Fruit fly (Drosophila melanogaster) whole organism, embryonic: ENCODE results near the gene CG7512.

Experiments used
- B-H2 ChIP-seq: fragments of 200-800 bp; sonication (Bioruptor generic); optimal IDR thresholded peaks from 2 replicates; lab custom pipeline; 2018; ENCODE audit warnings: missing biosample characterization, mild to moderate bottlenecking, missing genetic modification characterization
- Blimp-1 ChIP-seq: fragments of 200-800 bp; sonication (Bioruptor generic); optimal IDR thresholded peaks from 3 replicates; lab custom pipeline; 2018; ENCODE audit warnings: missing biosample characterization, missing genetic modification characterization, mild to moderate bottlenecking, moderate library complexity, missing genetic modification reagents
- CG11093 ChIP-seq: fragments of 200-800 bp; sonication (Bioruptor generic); IDR thresholded peaks from 3 replicates; pipeline ENCODE4 v1.3.6; 2022; ENCODE audit warnings: missing biosample characterization, missing genetic modification characterization
- CG12219 ChIP-seq: fragments of 200-800 bp; sonication (Bioruptor generic); optimal IDR thresholded peaks from 3 replicates; lab custom pipeline; 2018; ENCODE audit warnings: missing biosample characterization, mild to moderate bottlenecking, missing genetic modification characterization
- CG1233 ChIP-seq: fragments of 200-800 bp; sonication (Bioruptor generic); optimal IDR thresholded peaks from 4 replicates; lab custom pipeline; 2018; ENCODE audit warnings: missing biosample characterization, mild to moderate bottlenecking, missing genetic modification characterization
- CG13123 ChIP-seq: fragments of 200-800 bp; sonication (Bioruptor generic); optimal IDR thresholded peaks from 2 replicates; lab custom pipeline; 2016; ENCODE audit warnings: missing biosample characterization, missing genetic modification characterization
- CG13775 ChIP-seq: fragments of 200-800 bp; sonication (Bioruptor generic); optimal IDR thresholded peaks from 3 replicates; lab custom pipeline; 2017; ENCODE audit warnings: missing biosample characterization, mild to moderate bottlenecking, missing genetic modification characterization
- CG17328 ChIP-seq: fragments of 200-800 bp; sonication (Bioruptor generic); IDR thresholded peaks from 2 replicates; pipeline ENCODE4 v1.3.6; 2022; ENCODE audit warnings: missing biosample characterization, missing genetic modification characterization
- CG17359 ChIP-seq: fragments of 200-800 bp; sonication (Bioruptor generic); optimal IDR thresholded peaks from 3 replicates; lab custom pipeline; 2018; ENCODE audit warnings: missing biosample characterization, mild to moderate bottlenecking, missing genetic modification characterization, moderate library complexity
- CG1832 ChIP-seq: fragments of 200-800 bp; sonication (Bioruptor generic); optimal IDR thresholded peaks from 2 replicates; lab custom pipeline; 2017; ENCODE audit warnings: missing biosample characterization, mild to moderate bottlenecking, missing genetic modification characterization, inconsistent platforms
- CG18764 ChIP-seq: fragments of 200-800 bp; sonication (Bioruptor generic); optimal IDR thresholded peaks from 3 replicates; lab custom pipeline; 2016; ENCODE audit warnings: missing biosample characterization, missing genetic modification characterization
- CG2199 ChIP-seq: fragments of 200-800 bp; sonication (Bioruptor generic); IDR thresholded peaks from 3 replicates; pipeline ENCODE4 v1.3.6; 2022; ENCODE audit warnings: missing biosample characterization, missing genetic modification characterization
- CG2875 ChIP-seq: fragments of 200-800 bp; sonication (Bioruptor generic); optimal IDR thresholded peaks from 2 replicates; lab custom pipeline; 2017; ENCODE audit warnings: missing biosample characterization, mild to moderate bottlenecking, missing genetic modification characterization, missing genetic modification reagents
- CG32532 ChIP-seq: fragments of 200-800 bp; sonication (Bioruptor generic); IDR thresholded peaks from 2 replicates; pipeline ENCODE4 v1.3.6; 2022; ENCODE audit warnings: missing biosample characterization, missing genetic modification characterization
- CG3838 ChIP-seq: fragments of 200-800 bp; sonication (Bioruptor generic); optimal IDR thresholded peaks from 3 replicates; lab custom pipeline; 2016; ENCODE audit warnings: missing biosample characterization, missing genetic modification characterization
- CG43689 ChIP-seq: fragments of 200-800 bp; sonication (Bioruptor generic); IDR thresholded peaks from 2 replicates; pipeline ENCODE4 v1.3.6; 2022; ENCODE audit warnings: missing biosample characterization, missing genetic modification characterization
- CG4404 ChIP-seq: fragments of 200-800 bp; sonication (Bioruptor generic); IDR thresholded peaks from 2 replicates; pipeline ENCODE4 v1.3.6; 2022; ENCODE audit warnings: missing biosample characterization, missing genetic modification characterization
- CG7839 ChIP-seq: fragments of 200-800 bp; sonication (Bioruptor generic); optimal IDR thresholded peaks from 3 replicates; lab custom pipeline; 2018; ENCODE audit warnings: missing biosample characterization, mild to moderate bottlenecking, missing genetic modification characterization, moderate library complexity
- CG8478 ChIP-seq: fragments of >200 bp; optimal IDR thresholded peaks from 2 replicates; lab custom pipeline; 2018
- CG9932 ChIP-seq: fragments of 200-800 bp; sonication (Bioruptor generic); IDR thresholded peaks from 2 replicates; pipeline ENCODE4 v1.3.6; 2022; ENCODE audit warnings: missing biosample characterization, missing genetic modification characterization
- D ChIP-seq, 2 experiments: fragments of 200-800 bp in 1 of 2; fragments of >200 bp in 1 of 2; sonication (Bioruptor generic) in 1 of 2; optimal IDR thresholded peaks; 2 replicates in 1 of 2; 3 replicates in 1 of 2; lab custom pipeline; 2017; ENCODE audit warnings: mild to moderate bottlenecking in 1 of 2, missing biosample characterization in 1 of 2, missing genetic modification characterization in 1 of 2, missing genetic modification reagents in 1 of 2
- D19B ChIP-seq: fragments of 200-800 bp; sonication (Bioruptor generic); optimal IDR thresholded peaks from 2 replicates; lab custom pipeline; 2017; ENCODE audit warnings: missing biosample characterization, mild to moderate bottlenecking, missing genetic modification characterization
- Deaf1 ChIP-seq: fragments of 200-800 bp; optimal IDR thresholded peaks from 3 replicates; lab custom pipeline; 2019; ENCODE audit warnings: missing biosample characterization, mild to moderate bottlenecking, missing genetic modification characterization, moderate library complexity
- Fer3 ChIP-seq: fragments of 200-800 bp; sonication (Bioruptor generic); optimal IDR thresholded peaks from 2 replicates; lab custom pipeline; 2018; ENCODE audit warnings: missing biosample characterization, mild to moderate bottlenecking, missing genetic modification characterization, moderate library complexity
- Gsc ChIP-seq: fragments of 200-800 bp; sonication (Bioruptor generic); IDR thresholded peaks from 2 replicates; pipeline ENCODE4 v1.3.6; 2022; ENCODE audit warnings: missing biosample characterization, missing genetic modification characterization
- HHEX ChIP-seq: fragments of 200-800 bp; sonication (Bioruptor generic); optimal IDR thresholded peaks from 3 replicates; lab custom pipeline; 2017; ENCODE audit warnings: missing biosample characterization, mild to moderate bottlenecking, missing genetic modification characterization, missing genetic modification reagents
- Hr3 ChIP-seq: fragments of 200-800 bp; sonication (Bioruptor generic); optimal IDR thresholded peaks from 3 replicates; lab custom pipeline; 2016; ENCODE audit warnings: missing biosample characterization, missing genetic modification characterization
- Myb ChIP-seq: fragments of 200-800 bp; sonication (Bioruptor generic); optimal IDR thresholded peaks from 2 replicates; lab custom pipeline; 2016; ENCODE audit warnings: missing biosample characterization, missing genetic modification characterization
- NK7.1 ChIP-seq: fragments of 200-800 bp; sonication (Bioruptor generic); optimal IDR thresholded peaks from 3 replicates; lab custom pipeline; 2016; ENCODE audit warnings: missing biosample characterization, missing genetic modification characterization
- Neu2 ChIP-seq: fragments of 200-800 bp; sonication (Bioruptor generic); optimal IDR thresholded peaks from 3 replicates; lab custom pipeline; 2016; ENCODE audit warnings: missing biosample characterization, missing genetic modification characterization, borderline replicate concordance
- Ravus ChIP-seq: fragments of 200-800 bp; sonication (Bioruptor generic); IDR thresholded peaks from 2 replicates; pipeline ENCODE4 v1.3.6; 2022; ENCODE audit warnings: missing biosample characterization, missing genetic modification characterization
- TFAM ChIP-seq: fragments of 200-800 bp; sonication (Bioruptor generic); optimal IDR thresholded peaks from 2 replicates; lab custom pipeline; 2017; ENCODE audit warnings: missing biosample characterization, missing genetic modification characterization, inconsistent platforms
- YL-1 ChIP-seq: fragments of 200-800 bp; sonication (Bioruptor generic); optimal IDR thresholded peaks from 3 replicates; lab custom pipeline; 2017; ENCODE audit warnings: missing biosample characterization, mild to moderate bottlenecking, missing genetic modification characterization
- ase ChIP-seq: fragments of 200-800 bp; sonication (Bioruptor generic); IDR thresholded peaks from 3 replicates; pipeline ENCODE4 v1.3.6; 2022; ENCODE audit warnings: missing biosample characterization, missing genetic modification characterization
- bigmax ChIP-seq: fragments of 200-800 bp; sonication (Bioruptor generic); optimal IDR thresholded peaks from 2 replicates; lab custom pipeline; 2018; ENCODE audit warnings: missing biosample characterization, mild to moderate bottlenecking, missing genetic modification characterization
- br ChIP-seq: fragments of >200 bp; optimal IDR thresholded peaks from 2 replicates; lab custom pipeline; 2017
- btn ChIP-seq: fragments of 200-800 bp; sonication (Bioruptor generic); optimal IDR thresholded peaks from 2 replicates; lab custom pipeline; 2016; ENCODE audit warnings: missing biosample characterization, missing genetic modification characterization
- dimm ChIP-seq: fragments of 200-800 bp; sonication (Bioruptor generic); IDR thresholded peaks from 2 replicates; pipeline ENCODE4 v1.3.6; 2022; ENCODE audit warnings: missing biosample characterization, missing genetic modification characterization
- gro ChIP-seq: fragments of 200-800 bp; sonication (Bioruptor generic); optimal IDR thresholded peaks from 2 replicates; lab custom pipeline; 2016; ENCODE audit warnings: missing biosample characterization, missing genetic modification characterization
- lmd ChIP-seq: fragments of 200-800 bp; sonication (Bioruptor generic); IDR thresholded peaks from 2 replicates; pipeline ENCODE4 v1.3.6; 2022; ENCODE audit warnings: missing biosample characterization, missing genetic modification characterization
- maf-S ChIP-seq: fragments of 200-800 bp; sonication (Bioruptor generic); optimal IDR thresholded peaks from 2 replicates; lab custom pipeline; 2016; ENCODE audit warnings: missing biosample characterization, missing genetic modification characterization
- onecut ChIP-seq: fragments of 200-800 bp; sonication (Bioruptor generic); IDR thresholded peaks from 2 replicates; pipeline ENCODE4 v1.3.6; 2022; ENCODE audit warnings: missing biosample characterization, missing genetic modification characterization
- phol ChIP-seq: fragments of 200-800 bp; sonication (Bioruptor generic); optimal IDR thresholded peaks from 3 replicates; lab custom pipeline; 2018; ENCODE audit warnings: missing biosample characterization, mild to moderate bottlenecking, missing genetic modification characterization, moderate library complexity
- pita ChIP-seq: fragments of 200-800 bp; sonication (Bioruptor generic); optimal IDR thresholded peaks from 2 replicates; lab custom pipeline; 2017; ENCODE audit warnings: missing biosample characterization, mild to moderate bottlenecking, missing genetic modification characterization
- ranshi ChIP-seq: fragments of 200-800 bp; sonication (Bioruptor generic); IDR thresholded peaks from 2 replicates; pipeline ENCODE4 v1.3.6; 2022; ENCODE audit warnings: missing biosample characterization, missing genetic modification characterization
- sc ChIP-seq, 3 experiments: fragments of >200 bp in 2 of 3; fragments of 200-800 bp in 1 of 3; sonication (Bioruptor generic) in 1 of 3; optimal IDR thresholded peaks; 2 replicates in 2 of 3; 3 replicates in 1 of 3; lab custom pipeline; 2017; ENCODE audit warnings: mild to moderate bottlenecking in 1 of 3, missing biosample characterization in 1 of 3, missing genetic modification characterization in 1 of 3, missing genetic modification reagents in 1 of 3
- sob ChIP-seq: fragments of 200-800 bp; sonication (Bioruptor generic); IDR thresholded peaks from 2 replicates; pipeline ENCODE4 v1.3.6; 2022; ENCODE audit warnings: missing biosample characterization, missing genetic modification characterization
- zf30C ChIP-seq: fragments of 200-800 bp; sonication (Bioruptor generic); optimal IDR thresholded peaks from 3 replicates; lab custom pipeline; 2018; ENCODE audit warnings: missing biosample characterization, mild to moderate bottlenecking, missing genetic modification characterization
- zfh2 ChIP-seq: fragments of 200-800 bp; sonication (Bioruptor generic); optimal IDR thresholded peaks from 2 replicates; lab custom pipeline; 2016; ENCODE audit warnings: missing biosample characterization, missing genetic modification characterization

The CG7512 gene

dm6 chr3L:11534391-11535246 is 21.1 kb downstream of the CG7512 start (continued):
- TF ChIP-seq sc (optimal IDR thresholded peaks at IDR 0.05; lab: Kevin White, UChicago) (no peak), sc (GFP tag; optimal IDR thresholded peaks at IDR 0.05; lab: Kevin White, UChicago) (no peak), CG2199 (GFP tag; lab: Robert Waterston, UW) (no peak), Gsc (GFP tag; lab: Robert Waterston, UW) (no peak), CG4404 (no peak), Blimp-1 (GFP tag; lab: Kevin White, UChicago) (no peak), sob (GFP tag; lab: Robert Waterston, UW) (no peak), CG32532 (peak; percentile 39), br (lab: Kevin White, UChicago) (no peak), CG2875 (GFP tag; lab: Kevin White, UChicago) (no peak), TFAM (no peak), zfh2 (no peak), gro (no peak), pita (no peak), ase (GFP tag; lab: Robert Waterston, UW) (no peak), CG13123 (GFP tag; lab: Kevin White, UChicago) (no peak), CG13775 (GFP tag; lab: Kevin White, UChicago) (peak; percentile 13), Ravus (GFP tag; lab: Robert Waterston, UW) (no peak), D19B (no peak), CG1832 (GFP tag; lab: Kevin White, UChicago) (peak; percentile 83), CG9932 (GFP tag; lab: Robert Waterston, UW) (peak; percentile 53; the same call in 1 of the 2 replicates), B-H2 (GFP tag; lab: Kevin White, UChicago) (no peak), HHEX (GFP tag; lab: Kevin White, UChicago) (no peak), CG3838 (no peak), CG1233 (peak; percentile 2), Fer3 (tag; lab: Kevin White, UChicago) (no peak), onecut (no peak), maf-S (GFP tag; lab: Kevin White, UChicago) (no peak), phol (tag; lab: Kevin White, UChicago) (peak; percentile 8), lmd (GFP tag; lab: Robert Waterston, UW) (peak; percentile 48; the same call in 1 of the 2 replicates), CG8478 (no peak), CG43689 (GFP tag; lab: Robert Waterston, UW) (no peak), Deaf1 (tag; lab: Kevin White, UChicago) (peak; percentile 29), Neu2 (GFP tag; lab: Kevin White, UChicago) (no peak), Myb (GFP tag; lab: Kevin White, UChicago) (no peak), CG11093 (GFP tag; lab: Robert Waterston, UW) (no peak), NK7.1 (GFP tag; lab: Kevin White, UChicago) (no peak), btn (GFP tag; lab: Kevin White, UChicago) (no peak), bigmax (GFP tag; lab: Kevin White, UChicago) (no peak), CG7839 (tag; lab: Kevin White, UChicago) (peak; percentile 48), CG17328 (GFP tag; lab: Robert Waterston, UW) (no peak), D (optimal IDR thresholded peaks at IDR 0.05; lab: Kevin White, UChicago) (no peak), D (GFP tag; optimal IDR thresholded peaks at IDR 0.05; lab: Kevin White, UChicago) (no peak), Hr3 (GFP tag; lab: Kevin White, UChicago) (no peak), YL-1 (GFP tag; lab: Kevin White, UChicago) (no peak), CG12219 (GFP tag; lab: Kevin White, UChicago) (no peak), ranshi (GFP tag; lab: Robert Waterston, UW) (peak; percentile 32; the same call in 1 of the 2 replicates), CG17359 (tag; lab: Kevin White, UChicago) (peak; percentile 11), zf30C (GFP tag; lab: Kevin White, UChicago) (no peak), CG18764 (GFP tag; lab: Kevin White, UChicago) (no peak), dimm (GFP tag; lab: Robert Waterston, UW) (no peak)
